Fruit fly (Drosophila melanogaster): Measurements from ENCODE around the gene Lectin-galC1.

Gene Lectin-galC1

DNA sequence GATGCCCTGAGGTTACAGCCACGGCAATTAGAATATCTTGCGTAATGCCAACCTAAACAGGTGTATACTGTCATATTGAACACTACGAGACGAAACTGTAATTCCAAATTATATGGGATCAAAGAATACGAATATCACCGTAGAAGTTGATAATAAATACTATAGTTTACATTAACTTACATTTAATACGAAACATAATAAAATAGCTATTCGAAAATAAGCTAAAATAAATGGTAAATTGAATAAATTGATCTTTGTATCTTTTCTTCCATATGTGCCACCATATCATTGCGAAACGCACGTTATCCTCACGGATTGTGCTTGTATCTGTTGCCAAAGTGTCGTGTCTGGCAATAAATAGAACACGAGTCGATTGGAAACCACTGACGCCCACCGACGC, 1.4 kb upstream of the Lectin-galC1 start (continued):
- no peak for TF ChIP-seq Abd-B (GFP tag; optimal IDR thresholded peaks at IDR 0.05)
- peak; percentile 16 for TF ChIP-seq caup (GFP tag; optimal IDR thresholded peaks at IDR 0.05; ENCODE audit: severe bottlenecking)
- TF ChIP-seq E2f2 (GFP tag; IDR thresholded peaks at IDR 0.05): no peak
- peak; percentile 45; the same call in 1 of the 2 replicates for TF ChIP-seq CG14014 (GFP tag; IDR thresholded peaks at IDR 0.05)
- no peak for TF ChIP-seq CG7928 (GFP tag; optimal IDR thresholded peaks at IDR 0.05)
- 0 out of 2 replicates have a peak, but pooled peaks have one; percentile 7 for TF ChIP-seq Ada2b (GFP tag; IDR thresholded peaks at IDR 0.05)
- no peak for TF ChIP-seq CG13287 (GFP tag; IDR thresholded peaks at IDR 0.05; ENCODE audit: partially characterized antibody)
- TF ChIP-seq NK7.1 (GFP tag; optimal IDR thresholded peaks at IDR 0.05): no peak
- peak; percentile 31 for TF ChIP-seq CG2120 (GFP tag; optimal IDR thresholded peaks at IDR 0.05)
- TF ChIP-seq Atf3 (GFP tag; optimal IDR thresholded peaks at IDR 0.05): no peak
- TF ChIP-seq en (GFP tag; optimal IDR thresholded peaks at IDR 0.05): no peak
- TF ChIP-seq ttk (GFP tag; IDR thresholded peaks at IDR 0.05): no peak
- TF ChIP-seq CG7987 (GFP tag; optimal IDR thresholded peaks at IDR 0.05): no peak
- no peak for TF ChIP-seq CHES-1-like (GFP tag; optimal IDR thresholded peaks at IDR 0.05)
- TF ChIP-seq CG2202 (tag; optimal IDR thresholded peaks at IDR 0.05): no peak
- TF ChIP-seq Dfd (GFP tag; optimal IDR thresholded peaks at IDR 0.05): no peak
- TF ChIP-seq HHEX (GFP tag; optimal IDR thresholded peaks at IDR 0.05): no peak
- TF ChIP-seq Ssrp (tag; optimal IDR thresholded peaks at IDR 0.05): no peak
- TF ChIP-seq row (GFP tag; IDR thresholded peaks at IDR 0.05): peak; percentile 28; the same call in 1 of the 3 replicates
- TF ChIP-seq Drgx (GFP tag; IDR thresholded peaks at IDR 0.05): no peak
- no peak for TF ChIP-seq Six4 (GFP tag; optimal IDR thresholded peaks at IDR 0.05)
- no peak for TF ChIP-seq oc (tag; optimal IDR thresholded peaks at IDR 0.05)
- TF ChIP-seq CG3065 (GFP tag; optimal IDR thresholded peaks at IDR 0.05): no peak
- no peak for TF ChIP-seq jigr1 (GFP tag; IDR thresholded peaks at IDR 0.05)
- TF ChIP-seq CG6765 (GFP tag; optimal IDR thresholded peaks at IDR 0.05): no peak
- no peak for TF ChIP-seq ssp (GFP tag; IDR thresholded peaks at IDR 0.05)
- peak; percentile 41 for TF ChIP-seq CG3281 (GFP tag; optimal IDR thresholded peaks at IDR 0.05)
- no peak for TF ChIP-seq CG7271 (tag; optimal IDR thresholded peaks at IDR 0.05)
- no peak for TF ChIP-seq BtbVII (GFP tag; optimal IDR thresholded peaks at IDR 0.05)
- no peak for TF ChIP-seq CG13296 (GFP tag; optimal IDR thresholded peaks at IDR 0.05)
- TF ChIP-seq bowl (GFP tag; IDR thresholded peaks at IDR 0.05): no peak
- TF ChIP-seq da (GFP tag; optimal IDR thresholded peaks at IDR 0.05): no peak
- TF ChIP-seq CG10147 (GFP tag; optimal IDR thresholded peaks at IDR 0.05): peak; percentile 15
- no peak for TF ChIP-seq salm (tag; optimal IDR thresholded peaks at IDR 0.05)
- no peak; the same call in 1 of the 2 replicates for TF ChIP-seq H2.0 (GFP tag; IDR thresholded peaks at IDR 0.05)
- TF ChIP-seq inv (GFP tag; IDR thresholded peaks at IDR 0.05; ENCODE audit: partially characterized antibody): no peak
- no peak for TF ChIP-seq CG13624 (GFP tag; optimal IDR thresholded peaks at IDR 0.05)
- TF ChIP-seq CG2678 (tag; optimal IDR thresholded peaks at IDR 0.05): peak; percentile 40
- TF ChIP-seq ara (GFP tag; IDR thresholded peaks at IDR 0.05): no peak
- TF ChIP-seq Fer2 (tag; optimal IDR thresholded peaks at IDR 0.05): no peak
- no peak for TF ChIP-seq CG1602 (GFP tag; optimal IDR thresholded peaks at IDR 0.05)
- no peak for TF ChIP-seq CG17912 (GFP tag; optimal IDR thresholded peaks at IDR 0.05)
- TF ChIP-seq Atf6 (GFP tag; IDR thresholded peaks at IDR 0.05): peak; percentile 59
- no peak for TF ChIP-seq pho (GFP tag; optimal IDR thresholded peaks at IDR 0.05)
- TF ChIP-seq pita (GFP tag; optimal IDR thresholded peaks at IDR 0.05): no peak
- TF ChIP-seq CG32532 (GFP tag; IDR thresholded peaks at IDR 0.05): peak; percentile 53; the same call in 1 of the 2 replicates
- TF ChIP-seq phol (tag; optimal IDR thresholded peaks at IDR 0.05): no peak
- TF ChIP-seq E2f1 (GFP tag; IDR thresholded peaks at IDR 0.05): no peak
- TF ChIP-seq twi (tag; optimal IDR thresholded peaks at IDR 0.05): no peak
- no peak for TF ChIP-seq tin (GFP tag; optimal IDR thresholded peaks at IDR 0.05)
- no peak for TF ChIP-seq eve (GFP tag; optimal IDR thresholded peaks at IDR 0.05)
- TF ChIP-seq gem (tag; optimal IDR thresholded peaks at IDR 0.05): peak; percentile 24

Data from whole organism, embryonic.